Worm (Caenorhabditis elegans) whole organism, L2 larva: Measurements from ENCODE around the gene K08D12.4.
A peak's percentile ranks its signal among the peaks of the same experiment; 100 is the strongest.

Source experiments
- C34F6.9 ChIP-seq: fragments of 150-350 bp; optimal IDR thresholded peaks from 2 replicates; lab custom pipeline; 2014; ENCODE audit warnings: missing biosample characterization, missing genetic modification characterization
- F13H6.1 ChIP-seq: sonication (generic microtip); optimal IDR thresholded peaks from 2 replicates; lab custom pipeline; 2016; ENCODE audit warnings: missing genetic modification characterization, missing compliant biosample characterization
- ZK546.5 ChIP-seq: sonication (generic microtip); optimal IDR thresholded peaks from 2 replicates; lab custom pipeline; 2017; ENCODE audit warnings: missing biosample characterization, missing genetic modification characterization
- alr-1 ChIP-seq: fragments of 150-350 bp; optimal IDR thresholded peaks from 2 replicates; lab custom pipeline; 2014; ENCODE audit warnings: missing biosample characterization, missing genetic modification characterization
- crh-2 ChIP-seq: sonication (generic microtip); optimal IDR thresholded peaks from 2 replicates; lab custom pipeline; 2017; ENCODE audit warnings: missing biosample characterization, missing genetic modification characterization
- dmd-4 ChIP-seq: sonication (generic microtip); optimal IDR thresholded peaks from 2 replicates; lab custom pipeline; 2017; ENCODE audit warnings: missing biosample characterization, missing genetic modification characterization
- egl-27 ChIP-seq: sonication (generic microtip); optimal IDR thresholded peaks from 3 replicates; lab custom pipeline; 2017; ENCODE audit warnings: missing biosample characterization, missing genetic modification reagents, missing genetic modification characterization
- elt-1 ChIP-seq: fragments of 150-350 bp; optimal IDR thresholded peaks from 2 replicates; lab custom pipeline; 2014; ENCODE audit warnings: missing biosample characterization, missing genetic modification characterization
- elt-3 ChIP-seq: sonication (generic microtip); optimal IDR thresholded peaks from 2 replicates; lab custom pipeline; 2017; ENCODE audit warnings: missing biosample characterization, missing genetic modification characterization
- fos-1 ChIP-seq: fragments of 150-350 bp; optimal IDR thresholded peaks from 2 replicates; lab custom pipeline; 2014; ENCODE audit warnings: missing biosample characterization, missing genetic modification characterization
- gmeb-1 ChIP-seq: fragments of 150-350 bp; optimal IDR thresholded peaks from 2 replicates; lab custom pipeline; 2014; ENCODE audit warnings: missing biosample characterization, missing genetic modification characterization
- lin-11 ChIP-seq: fragments of 150-350 bp; sonication (generic microtip); optimal IDR thresholded peaks from 2 replicates; lab custom pipeline; 2014; ENCODE audit warnings: missing biosample characterization, missing genetic modification characterization, inconsistent platforms, mixed read lengths
- lin-13 ChIP-seq: fragments of 150-350 bp; optimal IDR thresholded peaks from 2 replicates; lab custom pipeline; 2014; ENCODE audit warnings: missing biosample characterization, missing genetic modification reagents, missing genetic modification characterization
- lin-39 ChIP-seq: fragments of 150-350 bp; optimal IDR thresholded peaks from 2 replicates; lab custom pipeline; 2014; ENCODE audit warnings: missing biosample characterization, missing genetic modification reagents, missing genetic modification characterization
- lsy-2 ChIP-seq, 2 experiments: fragments of 150-350 bp in 1 of 2; sonication (generic microtip) in 1 of 2; optimal IDR thresholded peaks; 2 replicates each; lab custom pipeline; 2014 to 2017; ENCODE audit warnings: missing biosample characterization in 2 of 2, missing genetic modification characterization in 2 of 2
- mab-5 ChIP-seq: fragments of 150-350 bp; optimal IDR thresholded peaks from 2 replicates; lab custom pipeline; 2014; ENCODE audit warnings: missing biosample characterization, missing genetic modification characterization
- mdl-1 ChIP-seq, 2 experiments: fragments of 150-350 bp in 1 of 2; sonication (generic microtip) in 1 of 2; optimal IDR thresholded peaks; 2 replicates each; lab custom pipeline; 2017; ENCODE audit warnings: missing biosample characterization in 2 of 2, missing genetic modification characterization in 2 of 2
- nhr-10 ChIP-seq: sonication (generic microtip); optimal IDR thresholded peaks from 2 replicates; lab custom pipeline; 2017; ENCODE audit warnings: missing biosample characterization, missing genetic modification characterization
- nhr-11 ChIP-seq: fragments of 150-350 bp; optimal IDR thresholded peaks from 2 replicates; lab custom pipeline; 2014; ENCODE audit warnings: missing biosample characterization, missing genetic modification characterization
- nhr-12 ChIP-seq: fragments of 150-350 bp; optimal IDR thresholded peaks from 2 replicates; lab custom pipeline; 2014; ENCODE audit warnings: missing biosample characterization, missing genetic modification characterization
- nhr-25 ChIP-seq: fragments of 150-350 bp; sonication (generic microtip); optimal IDR thresholded peaks from 3 replicates; lab custom pipeline; 2014; ENCODE audit warnings: missing biosample characterization, missing genetic modification characterization
- nhr-77 ChIP-seq: fragments of 150-350 bp; optimal IDR thresholded peaks from 2 replicates; lab custom pipeline; 2014; ENCODE audit warnings: missing biosample characterization, missing genetic modification characterization
- sma-3 ChIP-seq: sonication (generic microtip); optimal IDR thresholded peaks from 2 replicates; lab custom pipeline; 2016; ENCODE audit warnings: missing genetic modification reagents, missing genetic modification characterization, missing compliant biosample characterization
- sma-9 ChIP-seq, 2 experiments: fragments of 150-350 bp in 1 of 2; sonication (generic microtip) in 1 of 2; optimal IDR thresholded peaks; 2 replicates each; lab custom pipeline; 2014 to 2016; ENCODE audit warnings: missing genetic modification characterization in 2 of 2, mild to moderate bottlenecking in 1 of 2, missing biosample characterization in 1 of 2, missing compliant biosample characterization in 1 of 2, missing genetic modification reagents in 1 of 2, moderate library complexity in 1 of 2
- snpc-4 ChIP-seq: fragments of 150-350 bp; optimal IDR thresholded peaks from 2 replicates; lab custom pipeline; 2014; ENCODE audit warnings: missing biosample characterization, missing genetic modification characterization
- unc-39 ChIP-seq: fragments of 150-350 bp; optimal IDR thresholded peaks from 2 replicates; lab custom pipeline; 2014; ENCODE audit warnings: missing biosample characterization, missing genetic modification characterization
- unc-55 ChIP-seq: fragments of 150-350 bp; sonication (generic microtip); optimal IDR thresholded peaks from 3 replicates; lab custom pipeline; 2014; ENCODE audit warnings: missing biosample characterization, missing genetic modification reagents, missing genetic modification characterization
- zag-1 ChIP-seq: fragments of 150-350 bp; optimal IDR thresholded peaks from 2 replicates; lab custom pipeline; 2014; ENCODE audit warnings: missing biosample characterization, missing genetic modification characterization
- ztf-4 ChIP-seq: fragments of 150-350 bp; optimal IDR thresholded peaks from 2 replicates; lab custom pipeline; 2014; ENCODE audit warnings: missing biosample characterization, missing genetic modification characterization

K08D12.4 gene

DNA sequence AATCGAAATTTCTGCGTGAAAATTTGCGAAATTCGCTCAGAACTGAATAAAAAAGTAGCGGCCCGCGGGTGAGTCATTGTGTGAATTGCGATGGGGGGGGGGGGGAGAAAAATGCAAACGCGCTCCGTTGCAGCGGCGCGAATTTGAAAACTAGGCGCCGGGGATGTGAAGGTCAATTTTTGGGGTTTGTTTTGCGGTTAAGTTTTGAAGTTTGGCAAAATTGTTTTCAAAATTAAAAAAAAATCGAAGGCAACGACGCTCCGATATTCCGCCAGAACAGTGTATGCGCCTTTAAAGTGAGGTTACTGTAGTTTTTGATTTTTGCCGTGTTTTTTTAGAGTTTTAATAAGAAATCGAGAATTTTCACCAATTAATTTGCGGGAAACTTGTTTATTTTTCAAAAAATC lies 31.2 kb downstream of the K08D12.4 start:
- TF ChIP-seq crh-2 (tag; lab: Kevin White, UChicago) (peak; percentile 15), gmeb-1 (peak; percentile 87), fos-1 (tag; lab: Kevin White, UChicago) (peak; percentile 73), lsy-2 (tag; optimal IDR thresholded peaks at IDR 0.05; lab: Kevin White, UChicago) (peak in 1 of 2 experiments; percentile 39), lin-39 (tag; lab: Kevin White, UChicago) (no peak), ztf-4 (tag; lab: Kevin White, UChicago) (no peak), nhr-12 (tag; lab: Kevin White, UChicago) (no peak), unc-39 (tag; lab: Kevin White, UChicago) (no peak), lin-11 (tag; lab: Kevin White, UChicago) (peak; percentile 21), C34F6.9 (tag; lab: Kevin White, UChicago) (peak; percentile 38), nhr-25 (tag; lab: Kevin White, UChicago) (peak; percentile 46), unc-55 (GFP tag; lab: Kevin White, UChicago) (peak; percentile 67), F13H6.1 (peak; percentile 18), mdl-1 (tag; optimal IDR thresholded peaks at IDR 0.05; lab: Kevin White, UChicago) (no peak), lin-13 (GFP tag; lab: Kevin White, UChicago) (peak; percentile 33), sma-3 (GFP tag; lab: Kevin White, UChicago) (peak; percentile 40), elt-3 (no peak)

DNA sequence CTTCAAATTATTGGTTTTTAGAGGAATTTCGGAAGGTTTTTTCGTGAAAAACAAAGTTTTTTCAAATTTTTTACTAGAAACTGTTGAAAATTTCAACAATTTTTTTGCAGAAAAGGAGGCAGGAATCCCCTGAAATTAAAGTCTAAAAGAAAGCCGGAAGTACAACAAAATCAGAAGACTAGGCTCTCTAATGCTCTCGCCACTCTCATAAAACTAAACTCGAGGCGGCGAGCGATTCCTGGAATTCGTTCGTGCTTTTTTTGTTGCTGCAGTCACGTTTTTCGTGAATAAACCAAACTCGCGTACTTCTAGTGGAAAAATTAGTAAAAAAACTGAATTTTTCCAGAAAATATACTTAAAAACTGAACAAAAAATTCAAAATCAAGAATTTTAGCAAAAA lies 31.8 kb downstream of the K08D12.4 start:
- no peak for TF ChIP-seq dmd-4 (tag; lab: Kevin White, UChicago)
- no peak for TF ChIP-seq nhr-10
- TF ChIP-seq ztf-4 (tag; lab: Kevin White, UChicago) = peak; percentile 9
- TF ChIP-seq C34F6.9 (tag; lab: Kevin White, UChicago) = peak; percentile 5
- TF ChIP-seq sma-9 (GFP tag; optimal IDR thresholded peaks at IDR 0.05; lab: Kevin White, UChicago) = peak; percentile 2
- TF ChIP-seq sma-9 (tag; optimal IDR thresholded peaks at IDR 0.05; lab: Kevin White, UChicago) = no peak

DNA sequence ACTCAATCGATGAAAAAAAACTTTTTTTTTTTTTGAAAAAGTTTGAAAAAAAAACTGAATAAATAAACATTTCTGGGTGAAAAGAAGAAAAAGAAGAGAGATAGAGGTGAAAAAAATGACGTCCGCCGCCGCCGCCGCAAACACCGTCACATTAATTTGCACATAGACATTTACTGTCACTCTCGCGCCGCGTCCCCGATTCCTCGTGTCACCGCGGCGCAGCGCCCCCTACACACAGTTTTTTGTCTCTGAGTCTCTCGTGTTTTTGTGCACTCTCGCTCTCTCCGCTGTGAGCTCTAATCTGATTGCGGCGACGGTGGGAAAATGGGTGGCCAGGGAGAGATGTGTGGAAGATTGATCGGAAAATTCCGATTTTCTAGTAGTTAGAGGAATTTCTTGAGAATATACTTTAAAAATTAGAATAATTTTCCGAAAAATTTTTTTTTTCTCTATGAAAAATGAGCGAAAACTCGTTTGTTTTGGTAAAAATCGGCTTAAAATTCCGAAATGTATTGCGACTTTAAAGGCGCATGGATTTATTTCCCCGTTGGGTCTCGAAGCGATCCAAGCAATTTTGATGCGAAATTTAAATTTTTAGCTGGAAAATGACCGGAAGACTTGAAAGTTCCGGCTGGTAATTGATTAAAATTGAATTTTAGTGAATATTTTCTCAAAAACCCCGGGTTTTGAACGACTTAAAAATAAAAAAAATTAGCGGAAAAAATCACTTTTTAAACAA lies 32.4 kb downstream of the K08D12.4 start:
- TF ChIP-seq unc-39 (tag; lab: Kevin White, UChicago) = no peak
- no peak for TF ChIP-seq nhr-77 (tag; lab: Kevin White, UChicago)
- TF ChIP-seq zag-1 (tag; lab: Kevin White, UChicago) = no peak
- no peak for TF ChIP-seq lin-13 (GFP tag; lab: Kevin White, UChicago)
- TF ChIP-seq snpc-4 = no peak
- no peak for TF ChIP-seq egl-27 (tag; lab: Kevin White, UChicago)
- no peak for TF ChIP-seq alr-1
- TF ChIP-seq unc-55 (GFP tag; lab: Kevin White, UChicago) = no peak
- TF ChIP-seq F13H6.1 = no peak
- TF ChIP-seq mdl-1 (tag; optimal IDR thresholded peaks at IDR 0.05; lab: Kevin White, UChicago) = no peak
- no peak for TF ChIP-seq nhr-12 (tag; lab: Kevin White, UChicago)
- TF ChIP-seq dmd-4 (tag; lab: Kevin White, UChicago) = no peak
- no peak for TF ChIP-seq nhr-11
- no peak for TF ChIP-seq lin-11 (tag; lab: Kevin White, UChicago)
- TF ChIP-seq elt-1 (tag; lab: Kevin White, UChicago) = no peak
- no peak for TF ChIP-seq lin-39 (tag; lab: Kevin White, UChicago)

DNA sequence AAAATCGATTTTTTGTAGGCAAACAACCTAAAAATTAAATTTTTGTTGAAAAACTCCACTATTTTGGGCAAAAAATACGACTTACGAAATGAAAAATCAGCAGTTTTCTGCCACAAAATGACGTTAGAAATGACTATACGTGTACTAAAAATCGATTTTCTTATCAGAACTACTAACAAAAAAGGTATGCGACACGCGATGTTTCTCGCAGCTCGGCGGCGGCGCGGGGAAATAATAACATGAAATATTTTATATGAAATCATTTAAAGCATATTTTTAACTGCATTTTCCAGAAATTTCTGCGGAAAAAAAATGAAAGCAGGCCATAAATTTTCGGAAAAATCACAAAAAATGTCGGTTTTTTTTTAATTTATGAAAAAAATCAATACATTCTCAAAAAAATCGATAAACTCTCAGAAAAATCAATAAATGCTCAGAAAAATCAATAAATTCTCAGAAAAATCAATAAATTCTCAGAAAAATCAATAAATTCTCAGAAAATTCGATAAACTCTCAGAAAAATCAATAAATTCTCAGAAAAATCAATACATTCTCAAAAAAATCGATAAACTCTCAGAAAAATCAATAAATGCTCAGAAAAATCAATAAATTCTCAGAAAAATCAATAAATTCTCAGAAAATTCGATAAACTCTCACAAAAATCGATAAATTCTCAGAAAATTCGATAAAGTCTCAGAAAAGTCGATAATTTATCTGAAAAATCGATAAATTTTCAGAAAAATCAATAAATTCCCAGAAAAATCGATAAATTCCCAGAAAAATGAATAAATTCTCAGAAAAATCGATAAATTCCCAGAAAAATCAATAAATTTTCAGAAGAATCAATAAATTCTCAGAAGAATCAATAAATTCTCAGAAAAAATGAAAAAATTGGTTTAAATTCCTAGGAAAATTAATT lies 33.3 kb downstream of the K08D12.4 start, which contains the start of gene ptpn-22:
Gene ptpn-22 (minus strand): TSS at position 158 of the 919 bp plus-strand sequence.
- TF ChIP-seq elt-1 (tag; lab: Kevin White, UChicago) (no peak), mab-5 (no peak), unc-55 (GFP tag; lab: Kevin White, UChicago) (no peak), gmeb-1 (no peak), ZK546.5 (no peak), zag-1 (tag; lab: Kevin White, UChicago) (no peak), C34F6.9 (tag; lab: Kevin White, UChicago) (no peak)
